Fruit fly (Drosophila melanogaster) whole organism, prepupa: ENCODE results near the gene witty.

Source experiments
- Blimp-1 ChIP-seq: fragments of 200-800 bp; sonication (Bioruptor generic); optimal IDR thresholded peaks from 3 replicates; lab custom pipeline; 2017; ENCODE audit warnings: missing biosample characterization, missing genetic modification characterization, mild to moderate bottlenecking, moderate library complexity, missing genetic modification reagents
- CG10631 ChIP-seq: fragments of 200-800 bp; sonication (Bioruptor generic); optimal IDR thresholded peaks from 2 replicates; lab custom pipeline; 2016; ENCODE audit warnings: missing biosample characterization, missing genetic modification characterization
- CG10669 ChIP-seq: fragments of 200-800 bp; sonication (Bioruptor generic); optimal IDR thresholded peaks from 3 replicates; lab custom pipeline; 2018; ENCODE audit warnings: missing biosample characterization, mild to moderate bottlenecking, missing genetic modification characterization, moderate library complexity
- CG11294 ChIP-seq: fragments of 200-800 bp; sonication (Bioruptor generic); IDR thresholded peaks from 2 replicates; pipeline ENCODE4 v1.3.6; 2022; ENCODE audit warnings: missing biosample characterization, missing genetic modification characterization
- CG11762 ChIP-seq: fragments of 200-800 bp; sonication (Bioruptor generic); optimal IDR thresholded peaks from 3 replicates; lab custom pipeline; 2016; ENCODE audit warnings: missing biosample characterization, missing genetic modification characterization; ENCODE audit not compliant: insufficient read depth
- CG11902 ChIP-seq: fragments of 200-800 bp; sonication (Bioruptor generic); optimal IDR thresholded peaks from 3 replicates; lab custom pipeline; 2016; ENCODE audit warnings: missing biosample characterization, missing genetic modification characterization
- CG1621 ChIP-seq: fragments of 200-800 bp; sonication (Bioruptor generic); optimal IDR thresholded peaks from 3 replicates; lab custom pipeline; 2018; ENCODE audit warnings: missing biosample characterization, mild to moderate bottlenecking, missing genetic modification characterization
- CG16779 ChIP-seq: fragments of 200-800 bp; sonication (Bioruptor generic); optimal IDR thresholded peaks from 3 replicates; lab custom pipeline; 2017; ENCODE audit warnings: missing biosample characterization, mild to moderate bottlenecking, missing genetic modification characterization
- CG3032 ChIP-seq: fragments of 200-800 bp; optimal IDR thresholded peaks from 2 replicates; lab custom pipeline; 2019; ENCODE audit warnings: missing biosample characterization, mild to moderate bottlenecking, missing genetic modification characterization, moderate library complexity
- CG31627 ChIP-seq: fragments of 200-800 bp; sonication (Bioruptor generic); optimal IDR thresholded peaks from 3 replicates; lab custom pipeline; 2016; ENCODE audit warnings: missing biosample characterization, missing genetic modification characterization
- CG32006 ChIP-seq: fragments of 200-800 bp; sonication (Bioruptor generic); optimal IDR thresholded peaks from 3 replicates; lab custom pipeline; 2017; ENCODE audit warnings: missing biosample characterization, mild to moderate bottlenecking, missing genetic modification characterization
- CG3919 ChIP-seq: fragments of 200-800 bp; sonication (Bioruptor generic); optimal IDR thresholded peaks from 3 replicates; lab custom pipeline; 2016; ENCODE audit warnings: missing biosample characterization, missing genetic modification characterization
- CG4318 ChIP-seq: fragments of 200-800 bp; sonication (Bioruptor generic); optimal IDR thresholded peaks from 3 replicates; lab custom pipeline; 2017; ENCODE audit warnings: missing biosample characterization, mild to moderate bottlenecking, missing genetic modification characterization
- CG6792 ChIP-seq: fragments of 200-800 bp; sonication (Bioruptor generic); optimal IDR thresholded peaks from 3 replicates; lab custom pipeline; 2016; ENCODE audit warnings: missing biosample characterization, missing genetic modification characterization
- CG6808 ChIP-seq: fragments of 200-800 bp; sonication (Bioruptor generic); optimal IDR thresholded peaks from 3 replicates; lab custom pipeline; 2017; ENCODE audit warnings: missing biosample characterization, missing genetic modification characterization, mild to moderate bottlenecking, moderate library complexity, missing genetic modification reagents
- CG6854 ChIP-seq: fragments of 200-800 bp; sonication (Bioruptor generic); optimal IDR thresholded peaks from 2 replicates; lab custom pipeline; 2017; ENCODE audit warnings: missing biosample characterization, mild to moderate bottlenecking, missing genetic modification characterization
- CG7368 ChIP-seq: fragments of 200-800 bp; sonication (Bioruptor generic); optimal IDR thresholded peaks from 3 replicates; lab custom pipeline; 2016; ENCODE audit warnings: missing biosample characterization, missing genetic modification characterization
- CG8119 ChIP-seq: fragments of 200-800 bp; sonication (Bioruptor generic); IDR thresholded peaks from 3 replicates; pipeline ENCODE4 v1.3.6; 2022; ENCODE audit warnings: missing biosample characterization, missing genetic modification characterization
- CG8319 ChIP-seq: fragments of 200-800 bp; sonication (Bioruptor generic); optimal IDR thresholded peaks from 3 replicates; lab custom pipeline; 2016; ENCODE audit warnings: missing biosample characterization, missing genetic modification characterization
- CG9139 ChIP-seq: fragments of 200-800 bp; sonication (Bioruptor generic); optimal IDR thresholded peaks from 3 replicates; lab custom pipeline; 2017; ENCODE audit warnings: missing biosample characterization, mild to moderate bottlenecking, missing genetic modification characterization
- Eip75B ChIP-seq: fragments of 200-800 bp; sonication (Bioruptor generic); optimal IDR thresholded peaks from 3 replicates; lab custom pipeline; 2016; ENCODE audit warnings: missing biosample characterization, missing genetic modification characterization
- Eip78C ChIP-seq: fragments of 200-800 bp; sonication (Bioruptor generic); peaks from one replicate; lab custom pipeline; 2016; ENCODE audit warnings: missing biosample characterization, missing genetic modification characterization
- Ets21C ChIP-seq: fragments of 200-800 bp; sonication (Bioruptor generic); optimal IDR thresholded peaks from 3 replicates; lab custom pipeline; 2016; ENCODE audit warnings: missing biosample characterization, missing genetic modification characterization
- Ets96B ChIP-seq: fragments of 200-800 bp; optimal IDR thresholded peaks from 2 replicates; lab custom pipeline; 2019; ENCODE audit warnings: missing biosample characterization, mild to moderate bottlenecking, missing genetic modification characterization, moderate library complexity
- Gug ChIP-seq: fragments of 200-800 bp; sonication (Bioruptor generic); IDR thresholded peaks from 2 replicates; pipeline ENCODE4 v1.3.6; 2022; ENCODE audit warnings: missing biosample characterization, missing genetic modification characterization
- Hr38 ChIP-seq: sonication (Bioruptor generic); optimal IDR thresholded peaks from 2 replicates; lab custom pipeline; 2016; ENCODE audit warnings: missing biosample characterization, missing genetic modification characterization
- Hr39 ChIP-seq: fragments of 200-800 bp; sonication (Bioruptor generic); optimal IDR thresholded peaks from 2 replicates; lab custom pipeline; 2016; ENCODE audit warnings: missing biosample characterization, missing genetic modification characterization
- Hr4 ChIP-seq: fragments of 200-800 bp; sonication (Bioruptor generic); optimal IDR thresholded peaks from 3 replicates; lab custom pipeline; 2016; ENCODE audit warnings: missing biosample characterization, missing genetic modification characterization
- Lpt ChIP-seq: fragments of 200-800 bp; sonication (Bioruptor generic); optimal IDR thresholded peaks from 3 replicates; lab custom pipeline; 2016; ENCODE audit warnings: missing biosample characterization, missing genetic modification characterization
- Met ChIP-seq: fragments of 200-800 bp; sonication (Bioruptor generic); optimal IDR thresholded peaks from 3 replicates; lab custom pipeline; 2016; ENCODE audit warnings: missing biosample characterization, missing genetic modification characterization
- OdsH ChIP-seq: fragments of 200-800 bp; sonication (Bioruptor generic); optimal IDR thresholded peaks from 3 replicates; lab custom pipeline; 2016; ENCODE audit warnings: missing biosample characterization, missing genetic modification characterization
- Smox ChIP-seq: fragments of 200-800 bp; sonication (Bioruptor generic); optimal IDR thresholded peaks from 3 replicates; lab custom pipeline; 2016; ENCODE audit warnings: missing biosample characterization, missing genetic modification characterization
- Sox102F ChIP-seq: fragments of 200-800 bp; sonication (Bioruptor generic); optimal IDR thresholded peaks from 2 replicates; lab custom pipeline; 2016; ENCODE audit warnings: missing biosample characterization, mild to moderate bottlenecking, missing genetic modification characterization
- Sox14 ChIP-seq: fragments of 200-800 bp; sonication (Bioruptor generic); optimal IDR thresholded peaks from 3 replicates; lab custom pipeline; 2016; ENCODE audit warnings: missing biosample characterization, missing genetic modification characterization
- Sox15 ChIP-seq: fragments of 200-800 bp; sonication (Bioruptor generic); optimal IDR thresholded peaks from 3 replicates; lab custom pipeline; 2016; ENCODE audit warnings: missing biosample characterization, missing genetic modification characterization
- achi ChIP-seq: fragments of 200-800 bp; sonication (Bioruptor generic); optimal IDR thresholded peaks from 3 replicates; lab custom pipeline; 2016; ENCODE audit warnings: missing biosample characterization, missing genetic modification characterization
- acj6 ChIP-seq: fragments of 200-800 bp; sonication (Bioruptor generic); optimal IDR thresholded peaks from 3 replicates; lab custom pipeline; 2016; ENCODE audit warnings: missing biosample characterization, missing genetic modification characterization
- cyc ChIP-seq: fragments of 200-800 bp; sonication (Bioruptor generic); optimal IDR thresholded peaks from 3 replicates; lab custom pipeline; 2016; ENCODE audit warnings: missing biosample characterization, missing genetic modification characterization
- dac ChIP-seq: fragments of 200-800 bp; sonication (Bioruptor generic); optimal IDR thresholded peaks from 2 replicates; lab custom pipeline; 2017; ENCODE audit warnings: missing biosample characterization, mild to moderate bottlenecking, missing genetic modification characterization
- dsx ChIP-seq: fragments of 200-800 bp; optimal IDR thresholded peaks from 3 replicates; lab custom pipeline; 2019; ENCODE audit warnings: missing biosample characterization, mild to moderate bottlenecking, missing genetic modification characterization, moderate library complexity; ENCODE audit not compliant: poor library complexity, severe bottlenecking
- eg ChIP-seq: fragments of 200-800 bp; sonication (Bioruptor generic); IDR thresholded peaks from 3 replicates; pipeline ENCODE4 v1.3.6; 2022; ENCODE audit warnings: missing biosample characterization, missing genetic modification characterization
- esn ChIP-seq: fragments of 200-800 bp; sonication (Bioruptor generic); optimal IDR thresholded peaks from 2 replicates; lab custom pipeline; 2016; ENCODE audit warnings: missing biosample characterization, mild to moderate bottlenecking, missing genetic modification characterization, moderate library complexity
- fd59A ChIP-seq: fragments of 200-800 bp; sonication (Bioruptor generic); optimal IDR thresholded peaks from 2 replicates; lab custom pipeline; 2017; ENCODE audit warnings: missing biosample characterization, mild to moderate bottlenecking, missing genetic modification characterization, missing genetic modification reagents
- fd85E ChIP-seq: fragments of 200-800 bp; sonication (Bioruptor generic); optimal IDR thresholded peaks from 3 replicates; lab custom pipeline; 2016; ENCODE audit warnings: missing biosample characterization, missing genetic modification characterization
- lz ChIP-seq: fragments of 200-800 bp; sonication (Bioruptor generic); optimal IDR thresholded peaks from 3 replicates; lab custom pipeline; 2016; ENCODE audit warnings: missing biosample characterization, missing genetic modification characterization
- pdm3 ChIP-seq: fragments of 200-800 bp; sonication (Bioruptor generic); optimal IDR thresholded peaks from 3 replicates; lab custom pipeline; 2016; ENCODE audit warnings: missing biosample characterization, missing genetic modification characterization
- salr ChIP-seq, 2 experiments: fragments of 200-800 bp; sonication (Bioruptor generic); optimal IDR thresholded peaks; 3 replicates each; lab custom pipeline; 2016 to 2018; ENCODE audit warnings: missing biosample characterization in 2 of 2, missing genetic modification characterization in 2 of 2, mild to moderate bottlenecking in 1 of 2
- spab ChIP-seq: fragments of 200-800 bp; sonication (Bioruptor generic); optimal IDR thresholded peaks from 2 replicates; lab custom pipeline; 2017; ENCODE audit warnings: missing biosample characterization, mild to moderate bottlenecking, missing genetic modification characterization, missing genetic modification reagents
- ss ChIP-seq, 2 experiments: fragments of 200-800 bp; sonication (Bioruptor generic); optimal IDR thresholded peaks; 2 replicates in 1 of 2; 3 replicates in 1 of 2; lab custom pipeline; 2017 to 2018; ENCODE audit warnings: mild to moderate bottlenecking in 2 of 2, missing biosample characterization in 2 of 2, missing genetic modification characterization in 2 of 2, moderate library complexity in 1 of 2
- topi ChIP-seq: fragments of 200-800 bp; sonication (Bioruptor generic); optimal IDR thresholded peaks from 3 replicates; lab custom pipeline; 2016; ENCODE audit warnings: missing biosample characterization, missing genetic modification characterization
- vri ChIP-seq: fragments of 200-800 bp; sonication (Bioruptor generic); optimal IDR thresholded peaks from 3 replicates; lab custom pipeline; 2016; ENCODE audit warnings: missing biosample characterization, mild to moderate bottlenecking, missing genetic modification characterization

Gene witty

dm6 chr2L:8299194-8299811 is 38.8 kb upstream of the witty start:
- peak; percentile 91 for TF ChIP-seq cyc (GFP tag; lab: Kevin White, UChicago)
- peak; percentile 95 for TF ChIP-seq CG6808
- TF ChIP-seq lz (GFP tag; lab: Kevin White, UChicago), result peak; percentile 93
- peak; percentile 72 for TF ChIP-seq CG7368 (GFP tag; lab: Kevin White, UChicago)
- TF ChIP-seq Hr39 (GFP tag; lab: Kevin White, UChicago), result peak; percentile 91
- TF ChIP-seq acj6 (GFP tag; lab: Kevin White, UChicago), result peak; percentile 65
- TF ChIP-seq achi (GFP tag; lab: Kevin White, UChicago), result peak; percentile 87
- TF ChIP-seq CG11294, result 0 out of 2 replicates have a peak, but pooled peaks have one; percentile 35
- peak; percentile 91 for TF ChIP-seq fd59A (GFP tag; lab: Kevin White, UChicago)
- peak; percentile 89 for TF ChIP-seq Eip75B (GFP tag; lab: Kevin White, UChicago)
- peak; percentile 50; the same call in 1 of the 3 replicates for TF ChIP-seq eg (GFP tag; lab: Robert Waterston, UW)
- peak; percentile 87 for TF ChIP-seq CG10669 (GFP tag; lab: Kevin White, UChicago)
- peak; percentile 86 for TF ChIP-seq CG31627
- TF ChIP-seq Eip78C, result peak; percentile 97
- peak; percentile 70 for TF ChIP-seq CG11762
- peak; percentile 94 for TF ChIP-seq topi (GFP tag; lab: Kevin White, UChicago)
- TF ChIP-seq Lpt, result peak; percentile 49
- TF ChIP-seq Hr38, result no peak
- peak; percentile 82 for TF ChIP-seq CG6792 (GFP tag; lab: Kevin White, UChicago)
- TF ChIP-seq OdsH (GFP tag; lab: Kevin White, UChicago), result peak; percentile 80
- TF ChIP-seq Hr4, result peak; percentile 42
- no peak for TF ChIP-seq CG32006 (GFP tag; lab: Kevin White, UChicago)
- peak; percentile 95 for TF ChIP-seq esn (GFP tag; lab: Kevin White, UChicago)
- TF ChIP-seq Gug, result peak; percentile 54; the same call in 1 of the 2 replicates
- no peak for TF ChIP-seq CG4318 (GFP tag; lab: Kevin White, UChicago)
- TF ChIP-seq Sox102F (GFP tag; lab: Kevin White, UChicago), result peak; percentile 89
- peak; percentile 74 for TF ChIP-seq CG1621
- TF ChIP-seq CG16779, result no peak
- peak; percentile 95 for TF ChIP-seq Met (GFP tag; lab: Kevin White, UChicago)
- TF ChIP-seq salr (GFP tag; optimal IDR thresholded peaks at IDR 0.05; lab: Kevin White, UChicago), result peak; percentile 60 to 70
- TF ChIP-seq Sox15, result peak; percentile 78
- TF ChIP-seq spab (GFP tag; lab: Kevin White, UChicago), result peak; percentile 89
- peak; percentile 91 for TF ChIP-seq dsx (GFP tag; lab: Kevin White, UChicago)
- TF ChIP-seq CG6854, result peak; percentile 97
- TF ChIP-seq pdm3 (GFP tag; lab: Kevin White, UChicago), result peak; percentile 87
- TF ChIP-seq Ets96B (tag; lab: Kevin White, UChicago), result peak; percentile 82
- TF ChIP-seq CG3919 (GFP tag; lab: Kevin White, UChicago), result peak; percentile 91
- peak; percentile 94 for TF ChIP-seq Sox14
- TF ChIP-seq CG11902 (GFP tag; lab: Kevin White, UChicago), result peak; percentile 91
- TF ChIP-seq Ets21C (GFP tag; lab: Kevin White, UChicago), result peak; percentile 86
- peak; percentile 89 for TF ChIP-seq Smox (GFP tag; lab: Kevin White, UChicago)
- no peak for TF ChIP-seq dac (GFP tag; lab: Kevin White, UChicago)
- TF ChIP-seq CG8319, result peak; percentile 54
- TF ChIP-seq Blimp-1, result peak; percentile 76
- peak; percentile 93 to 95 for TF ChIP-seq ss (GFP tag; optimal IDR thresholded peaks at IDR 0.05; lab: Kevin White, UChicago)
- peak; percentile 3 for TF ChIP-seq fd85E (GFP tag; lab: Kevin White, UChicago)
- TF ChIP-seq CG9139 (GFP tag; lab: Kevin White, UChicago), result peak; percentile 91
- TF ChIP-seq CG10631, result peak; percentile 86
- TF ChIP-seq vri (GFP tag; lab: Kevin White, UChicago), result peak; percentile 79
- peak; percentile 94 for TF ChIP-seq CG3032
- TF ChIP-seq CG8119, result peak; percentile 72
